Worm (Caenorhabditis elegans) whole organism, L1 larva: ENCODE data around the gene T14B4.8.

Experiments used
- C16A3.4 ChIP-seq: fragments of 150-350 bp; optimal IDR thresholded peaks from 2 replicates; lab custom pipeline; 2014; ENCODE audit warnings: missing biosample characterization, missing genetic modification characterization
- ama-1 ChIP-seq: fragments of 150-350 bp; optimal IDR thresholded peaks from 2 replicates; lab custom pipeline; 2014
- jun-1 ChIP-seq: fragments of 150-350 bp; optimal IDR thresholded peaks from 2 replicates; lab custom pipeline; 2014; ENCODE audit warnings: missing biosample characterization, missing genetic modification reagents, missing genetic modification characterization
- lin-14 ChIP-seq: fragments of 200-800 bp; sonication (Bioruptor generic); optimal IDR thresholded peaks from 2 replicates; lab custom pipeline; 2018; ENCODE audit warnings: mild to moderate bottlenecking, missing genetic modification characterization, moderate library complexity, missing compliant biosample characterization
- lin-35 ChIP-seq, 2 experiments: fragments of 150-350 bp; optimal IDR thresholded peaks; 2 replicates each; lab custom pipeline; 2014; ENCODE audit warnings: missing biosample characterization in 2 of 2, missing genetic modification characterization in 2 of 2, missing genetic modification reagents in 2 of 2
- mef-2 ChIP-seq: fragments of 150-350 bp; optimal IDR thresholded peaks from 2 replicates; lab custom pipeline; 2014; ENCODE audit warnings: missing biosample characterization, missing genetic modification characterization
- nhr-12 ChIP-seq: sonication (generic microtip); optimal IDR thresholded peaks from 2 replicates; lab custom pipeline; 2017; ENCODE audit warnings: missing biosample characterization, missing genetic modification characterization
- nhr-85 ChIP-seq: sonication (generic microtip); peaks from one replicate; lab custom pipeline; 2016; ENCODE audit warnings: missing genetic modification characterization, inconsistent platforms, missing compliant biosample characterization
- pax-3 ChIP-seq: fragments of 200-800 bp; sonication (Bioruptor generic); optimal IDR thresholded peaks from 2 replicates; lab custom pipeline; 2018; ENCODE audit warnings: mild to moderate bottlenecking, missing genetic modification characterization, moderate library complexity, missing compliant biosample characterization
- sptf-1 ChIP-seq: fragments of 150-350 bp; optimal IDR thresholded peaks from 2 replicates; lab custom pipeline; 2014; ENCODE audit warnings: missing biosample characterization, missing genetic modification characterization
- unc-62 ChIP-seq: fragments of 150-350 bp; optimal IDR thresholded peaks from 2 replicates; lab custom pipeline; 2014; ENCODE audit warnings: missing biosample characterization, missing genetic modification reagents, missing genetic modification characterization
- unc-86 ChIP-seq: sonication (generic microtip); optimal IDR thresholded peaks from 2 replicates; lab custom pipeline; 2016; ENCODE audit warnings: missing genetic modification characterization, missing compliant biosample characterization
- xbp-1 ChIP-seq: sonication (generic microtip); optimal IDR thresholded peaks from 2 replicates; lab custom pipeline; 2016; ENCODE audit warnings: missing genetic modification characterization, missing compliant biosample characterization

- TF ChIP-seq nhr-12 (tag; lab: Kevin White, UChicago) (no peak), lin-35 (GFP tag; optimal IDR thresholded peaks at IDR 0.05; lab: Kevin White, UChicago) (no peak), xbp-1 (tag; lab: Kevin White, UChicago) (no peak), jun-1 (no peak), unc-62 (GFP tag; lab: Kevin White, UChicago) (no peak), sptf-1 (tag; lab: Kevin White, UChicago) (no peak), pax-3 (no peak), unc-86 (tag; lab: Kevin White, UChicago) (no peak), C16A3.4 (tag; lab: Kevin White, UChicago) (no peak), ama-1 (lab: Kevin White, UChicago) (no peak), nhr-85 (no peak), lin-14 (GFP tag; lab: Kevin White, UChicago) (no peak), mef-2 (no peak)
These were observed 4.5 kb upstream of the T14B4.8 start, which contains the start of gene T14B4.9 for ce11 chrII:6733718-6734117.
